Worm (Caenorhabditis elegans) whole organism, young adult: Measurements from ENCODE around the gene H28G03.3.

ENCODE experiments used
- B0035.1 ChIP-seq: sonication (generic microtip); optimal IDR thresholded peaks from 2 replicates; lab custom pipeline; 2016; ENCODE audit warnings: missing genetic modification characterization, mild to moderate bottlenecking, missing compliant biosample characterization, missing genotype, missing genetic modification reagents
- F33H1.4 ChIP-seq: fragments of 200-800 bp; sonication (Bioruptor generic); IDR thresholded peaks from 2 replicates; pipeline ENCODE4 v1.3.6; 2022; ENCODE audit warnings: missing genetic modification reagents, missing genetic modification characterization, missing compliant biosample characterization
- F37B4.10 ChIP-seq: fragments of 200-800 bp; sonication (Bioruptor generic); IDR thresholded peaks from 2 replicates; pipeline ENCODE4 v1.3.6; 2022; ENCODE audit warnings: missing genetic modification characterization, missing compliant biosample characterization
- F57A8.1 ChIP-seq: fragments of 200-800 bp; sonication (Bioruptor generic); optimal IDR thresholded peaks from 2 replicates; lab custom pipeline; 2018; ENCODE audit warnings: mild to moderate bottlenecking, missing genetic modification characterization, moderate library complexity, missing compliant biosample characterization
- T26A5.8 ChIP-seq: sonication (generic microtip); optimal IDR thresholded peaks from 2 replicates; lab custom pipeline; 2016; ENCODE audit warnings: missing genetic modification characterization, missing compliant biosample characterization
- Y53F4B.3 ChIP-seq: fragments of 200-800 bp; sonication (Bioruptor generic); IDR thresholded peaks from 2 replicates; pipeline ENCODE4 v1.3.6; 2022; ENCODE audit warnings: missing genetic modification reagents, missing genetic modification characterization, missing compliant biosample characterization
- Y79H2A.3 ChIP-seq: fragments of 200-800 bp; sonication (Bioruptor generic); conservative IDR thresholded peaks from 2 replicates; pipeline ENCODE4 v1.3.6; 2022; ENCODE audit warnings: missing genetic modification reagents, missing genetic modification characterization, missing compliant biosample characterization
- akir-1 ChIP-seq: fragments of 200-800 bp; sonication (Bioruptor generic); optimal IDR thresholded peaks from 2 replicates; lab custom pipeline; 2018; ENCODE audit warnings: mild to moderate bottlenecking, missing genetic modification characterization, moderate library complexity, missing compliant biosample characterization
- ama-1 ChIP-seq, 3 experiments: fragments of 150-350 bp in 1 of 3; sonication (generic microtip) in 2 of 3; optimal IDR thresholded peaks; 2 replicates each; lab custom pipeline; 2014 to 2018; ENCODE audit warnings: missing biosample characterization in 2 of 3, missing genetic modification characterization in 2 of 3, missing genetic modification reagents in 2 of 3
- aptf-3 ChIP-seq: fragments of 200-800 bp; sonication (Bioruptor generic); IDR thresholded peaks from 2 replicates; pipeline ENCODE4 v1.3.6; 2022; ENCODE audit warnings: missing genetic modification characterization, missing compliant biosample characterization
- atf-7 ChIP-seq: sonication (generic microtip); optimal IDR thresholded peaks from 2 replicates; lab custom pipeline; 2017; ENCODE audit warnings: mild to moderate bottlenecking, missing genetic modification characterization, missing compliant biosample characterization
- attf-5 ChIP-seq: fragments of 200-800 bp; sonication (Bioruptor generic); optimal IDR thresholded peaks from 2 replicates; lab custom pipeline; 2018; ENCODE audit warnings: mild to moderate bottlenecking, missing genetic modification characterization, missing compliant biosample characterization
- bed-1 ChIP-seq: fragments of 200-800 bp; sonication (Bioruptor generic); IDR thresholded peaks from 2 replicates; pipeline ENCODE4 v1.3.6; 2022; ENCODE audit warnings: missing genetic modification reagents, missing genetic modification characterization, missing compliant biosample characterization
- ccch-3 ChIP-seq: fragments of 200-800 bp; sonication (Bioruptor generic); optimal IDR thresholded peaks from 2 replicates; lab custom pipeline; 2018; ENCODE audit warnings: mild to moderate bottlenecking, missing genetic modification characterization, missing compliant biosample characterization
- ceh-100 ChIP-seq: fragments of 200-800 bp; sonication (Bioruptor generic); IDR thresholded peaks from 2 replicates; pipeline ENCODE4 v1.3.6; 2022; ENCODE audit warnings: missing genetic modification reagents, missing genetic modification characterization, missing compliant biosample characterization
- chd-7 ChIP-seq: sonication (generic microtip); optimal IDR thresholded peaks from 2 replicates; lab custom pipeline; 2016; ENCODE audit warnings: mild to moderate bottlenecking, missing genetic modification characterization, moderate library complexity, missing compliant biosample characterization
- egl-18 ChIP-seq: fragments of 200-800 bp; sonication (Bioruptor generic); IDR thresholded peaks from 2 replicates; pipeline ENCODE4 v1.3.6; 2022; ENCODE audit warnings: missing genetic modification reagents, missing genetic modification characterization, missing compliant biosample characterization
- egrh-3 ChIP-seq: fragments of 200-800 bp; sonication (Bioruptor generic); IDR thresholded peaks from 2 replicates; pipeline ENCODE4 v1.3.6; 2022; ENCODE audit warnings: missing genetic modification reagents, missing genetic modification characterization, missing compliant biosample characterization
- gei-17 ChIP-seq: fragments of 200-800 bp; sonication (Bioruptor generic); optimal IDR thresholded peaks from 2 replicates; lab custom pipeline; 2018; ENCODE audit warnings: mild to moderate bottlenecking, missing genetic modification characterization, missing compliant biosample characterization
- hlh-12 ChIP-seq: sonication (generic microtip); optimal IDR thresholded peaks from 2 replicates; lab custom pipeline; 2016; ENCODE audit warnings: missing genetic modification characterization, missing compliant biosample characterization
- hlh-26 ChIP-seq: fragments of 200-800 bp; sonication (Bioruptor generic); conservative IDR thresholded peaks from 2 replicates; pipeline ENCODE4 v1.3.6; 2022; ENCODE audit warnings: missing genetic modification reagents, missing genetic modification characterization, missing compliant biosample characterization
- hmg-1.2 ChIP-seq: fragments of 200-800 bp; sonication (Bioruptor generic); IDR thresholded peaks from 2 replicates; pipeline ENCODE4 v1.3.6; 2022; ENCODE audit warnings: missing genetic modification reagents, missing genetic modification characterization, missing compliant biosample characterization
- hmg-20 ChIP-seq: fragments of 200-800 bp; sonication (Bioruptor generic); IDR thresholded peaks from 2 replicates; pipeline ENCODE4 v1.3.6; 2022; ENCODE audit warnings: missing genetic modification reagents, missing genetic modification characterization, missing compliant biosample characterization
- let-526 ChIP-seq: fragments of 200-800 bp; sonication (Bioruptor generic); IDR thresholded peaks from 2 replicates; pipeline ENCODE4 v1.3.6; 2022; ENCODE audit warnings: missing genetic modification reagents, missing genetic modification characterization, missing compliant biosample characterization
- lin-35 ChIP-seq, 3 experiments: fragments of 150-350 bp in 2 of 3; sonication (generic microtip) in 1 of 3; optimal IDR thresholded peaks; 2 replicates each; lab custom pipeline; 2014 to 2018; ENCODE audit warnings: missing biosample characterization in 3 of 3, missing genetic modification characterization in 3 of 3, missing genetic modification reagents in 3 of 3
- lin-40 ChIP-seq: sonication (generic microtip); optimal IDR thresholded peaks from 2 replicates; lab custom pipeline; 2016; ENCODE audit warnings: missing genetic modification characterization, mild to moderate bottlenecking, missing compliant biosample characterization, missing genotype, missing genetic modification reagents
- lsl-1 ChIP-seq: fragments of 200-800 bp; sonication (Bioruptor generic); optimal IDR thresholded peaks from 2 replicates; lab custom pipeline; 2018; ENCODE audit warnings: mild to moderate bottlenecking, missing genetic modification characterization, moderate library complexity, missing compliant biosample characterization
- madf-3 ChIP-seq: fragments of 200-800 bp; sonication (Bioruptor generic); IDR thresholded peaks from 2 replicates; pipeline ENCODE4 v1.3.6; 2022; ENCODE audit warnings: missing genetic modification reagents, missing genetic modification characterization, missing compliant biosample characterization
- madf-8 ChIP-seq: fragments of 200-800 bp; sonication (Bioruptor generic); conservative IDR thresholded peaks from 2 replicates; pipeline ENCODE4 v1.3.6; 2022; ENCODE audit warnings: missing genetic modification reagents, missing genetic modification characterization, missing compliant biosample characterization
- nfyb-1 ChIP-seq: fragments of 200-800 bp; sonication (Bioruptor generic); IDR thresholded peaks from 2 replicates; pipeline ENCODE4 v1.3.6; 2022; ENCODE audit warnings: missing genetic modification reagents, missing genetic modification characterization, missing compliant biosample characterization
- nhr-80 ChIP-seq: sonication (generic microtip); optimal IDR thresholded peaks from 2 replicates; lab custom pipeline; 2016; ENCODE audit warnings: missing genetic modification characterization, missing compliant biosample characterization
- nhr-90 ChIP-seq: sonication (generic microtip); optimal IDR thresholded peaks from 2 replicates; lab custom pipeline; 2016; ENCODE audit warnings: missing genotype, mild to moderate bottlenecking, missing genetic modification characterization, missing compliant biosample characterization
- snpc-1.1 ChIP-seq: sonication (generic microtip); optimal IDR thresholded peaks from 2 replicates; lab custom pipeline; 2017; ENCODE audit warnings: missing genetic modification characterization, mild to moderate bottlenecking, missing compliant biosample characterization, antibody characterized with exemption, moderate library complexity, missing genotype, missing genetic modification reagents; ENCODE audit not compliant: insufficient read depth
- snpc-1.3 ChIP-seq: sonication (generic microtip); optimal IDR thresholded peaks from 2 replicates; lab custom pipeline; 2017; ENCODE audit warnings: missing genetic modification characterization, mild to moderate bottlenecking, missing compliant biosample characterization, antibody characterized with exemption, moderate library complexity, missing genotype, missing genetic modification reagents; ENCODE audit not compliant: insufficient read depth
- snpc-4 ChIP-seq, 5 experiments: fragments of 150-350 bp in 1 of 5; sonication (generic microtip) in 4 of 5; optimal IDR thresholded peaks; 2 replicates each; lab custom pipeline; 2014 to 2018; ENCODE audit warnings: missing genetic modification characterization in 5 of 5, missing biosample characterization in 3 of 5, antibody characterized with exemption in 2 of 5, mild to moderate bottlenecking in 2 of 5, missing compliant biosample characterization in 2 of 5, missing genotype in 2 of 5, moderate library complexity in 2 of 5, missing genetic modification reagents in 1 of 5
- somi-1 ChIP-seq: fragments of 200-800 bp; sonication (Bioruptor generic); optimal IDR thresholded peaks from 2 replicates; lab custom pipeline; 2018; ENCODE audit warnings: mild to moderate bottlenecking, missing genetic modification characterization, missing compliant biosample characterization
- tbx-9 ChIP-seq: sonication (generic microtip); optimal IDR thresholded peaks from 2 replicates; lab custom pipeline; 2016; ENCODE audit warnings: borderline replicate concordance, missing genetic modification characterization, inconsistent platforms, missing compliant biosample characterization
- xnd-1 ChIP-seq: sonication (generic microtip); optimal IDR thresholded peaks from 2 replicates; lab custom pipeline; 2016; ENCODE audit warnings: missing genotype, missing genetic modification reagents, missing genetic modification characterization, missing compliant biosample characterization
- ztf-22 ChIP-seq: fragments of 200-800 bp; sonication (Bioruptor generic); optimal IDR thresholded peaks from 2 replicates; lab custom pipeline; 2018; ENCODE audit warnings: mild to moderate bottlenecking, missing genetic modification characterization, moderate library complexity, missing compliant biosample characterization

The H28G03.3 gene

DNA sequence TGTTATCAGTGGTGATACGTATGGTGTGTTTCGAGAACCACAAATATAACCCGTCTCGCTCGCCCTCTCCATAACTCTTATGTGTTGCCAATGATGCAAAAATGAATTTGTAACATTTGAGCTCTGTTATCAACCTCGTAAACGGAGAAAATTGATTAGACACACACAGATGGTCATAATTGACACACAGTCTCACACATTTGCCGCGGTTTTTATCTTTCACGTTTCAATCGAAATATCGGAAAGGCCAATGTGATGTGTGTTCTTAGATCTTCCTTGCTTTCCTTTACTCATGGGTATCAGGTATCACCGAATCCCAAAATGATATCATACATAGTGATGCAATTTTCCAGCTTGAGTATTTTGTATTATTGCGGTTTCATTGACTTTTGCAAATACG lies 12.6 kb downstream of the H28G03.3 start (continued):
- TF ChIP-seq akir-1 (GFP tag; lab: Kevin White, UChicago) (no peak), somi-1 (GFP tag; lab: Kevin White, UChicago) (no peak), xnd-1 (no peak), aptf-3 (GFP tag; lab: Robert Waterston, UW) (no peak), gei-17 (GFP tag; lab: Kevin White, UChicago) (no peak), atf-7 (tag; lab: Kevin White, UChicago) (peak; percentile 54), nhr-80 (peak; percentile 97), tbx-9 (tag; lab: Kevin White, UChicago) (no peak), let-526 (GFP tag; lab: Robert Waterston, UW) (no peak), bed-1 (GFP tag; lab: Robert Waterston, UW) (no peak), ama-1 (optimal IDR thresholded peaks at IDR 0.05; lab: Kevin White, UChicago) (no peak), ama-1 (GFP tag; optimal IDR thresholded peaks at IDR 0.05; lab: Kevin White, UChicago) (no peak), lin-40 (no peak), hmg-1.2 (GFP tag; lab: Robert Waterston, UW) (no peak), egl-18 (GFP tag; lab: Robert Waterston, UW) (no peak), Y79H2A.3 (GFP tag; lab: Robert Waterston, UW) (no peak), B0035.1 (tag; lab: Kevin White, UChicago) (no peak), madf-3 (GFP tag; lab: Robert Waterston, UW) (no peak), snpc-1.3 (tag; lab: Kevin White, UChicago) (no peak), Y53F4B.3 (GFP tag; lab: Robert Waterston, UW) (no peak), F37B4.10 (no peak), F57A8.1 (GFP tag; lab: Kevin White, UChicago) (no peak), nfyb-1 (GFP tag; lab: Robert Waterston, UW) (0 out of 2 replicates have a peak, but pooled peaks have one; percentile 44), ztf-22 (GFP tag; lab: Kevin White, UChicago) (peak; percentile 66), hlh-12 (tag; lab: Kevin White, UChicago) (no peak), egrh-3 (GFP tag; lab: Robert Waterston, UW) (no peak), hlh-26 (GFP tag; lab: Robert Waterston, UW) (no peak), lsl-1 (GFP tag; lab: Kevin White, UChicago) (no peak), snpc-4 (GFP tag; optimal IDR thresholded peaks at IDR 0.05; lab: Kevin White, UChicago) (no peak), snpc-4 (tag; optimal IDR thresholded peaks at IDR 0.05; lab: Kevin White, UChicago) (peak in 1 of 4 experiments; percentile 4), chd-7 (tag; lab: Kevin White, UChicago) (no peak), lin-35 (GFP tag; optimal IDR thresholded peaks at IDR 0.05; lab: Kevin White, UChicago) (no peak), nhr-90 (tag; lab: Kevin White, UChicago) (peak; percentile 15), hmg-20 (no peak), attf-5 (no peak), T26A5.8 (tag; lab: Kevin White, UChicago) (no peak), ccch-3 (GFP tag; lab: Kevin White, UChicago) (no peak), snpc-1.1 (no peak), madf-8 (GFP tag; lab: Robert Waterston, UW) (no peak), F33H1.4 (GFP tag; lab: Robert Waterston, UW) (no peak), ceh-100 (no peak)
